Worm (Caenorhabditis elegans) whole organism, early embryonic: ENCODE measurements around the gene bed-2.

Source experiments
- B0310.2 ChIP-seq: sonication (generic microtip); optimal IDR thresholded peaks from 2 replicates; lab custom pipeline; 2016; ENCODE audit warnings: mild to moderate bottlenecking, missing genetic modification characterization, missing compliant biosample characterization
- F13C5.2 ChIP-seq: sonication (generic microtip); optimal IDR thresholded peaks from 2 replicates; lab custom pipeline; 2017; ENCODE audit warnings: mild to moderate bottlenecking, missing genetic modification characterization, inconsistent platforms, missing compliant biosample characterization
- aly-1 ChIP-seq: sonication (generic microtip); optimal IDR thresholded peaks from 2 replicates; lab custom pipeline; 2016; ENCODE audit warnings: missing genetic modification characterization, missing compliant biosample characterization
- ama-1 ChIP-seq: fragments of 150-350 bp; optimal IDR thresholded peaks from 2 replicates; lab custom pipeline; 2014
- ceh-13 ChIP-seq: fragments of 200-800 bp; sonication (Bioruptor generic); optimal IDR thresholded peaks from 2 replicates; lab custom pipeline; 2018; ENCODE audit warnings: mild to moderate bottlenecking, missing genetic modification characterization, missing compliant biosample characterization
- ceh-36 ChIP-seq: sonication (generic microtip); optimal IDR thresholded peaks from 2 replicates; lab custom pipeline; 2016; ENCODE audit warnings: missing genetic modification characterization, inconsistent platforms, missing compliant biosample characterization
- ets-7 ChIP-seq: sonication (generic microtip); optimal IDR thresholded peaks from 2 replicates; lab custom pipeline; 2016; ENCODE audit warnings: missing genotype, missing genetic modification characterization, missing compliant biosample characterization
- flt-1 ChIP-seq: fragments of 200-800 bp; sonication (Bioruptor generic); IDR thresholded peaks from 2 replicates; pipeline ENCODE4 v1.3.6; 2022; ENCODE audit warnings: missing genetic modification characterization, missing compliant biosample characterization
- hmbx-1 ChIP-seq: sonication (generic microtip); optimal IDR thresholded peaks from 2 replicates; lab custom pipeline; 2016; ENCODE audit warnings: mild to moderate bottlenecking, missing genetic modification characterization, missing compliant biosample characterization
- hmg-4 ChIP-seq: fragments of 200-800 bp; sonication (Bioruptor generic); optimal IDR thresholded peaks from 2 replicates; lab custom pipeline; 2018; ENCODE audit warnings: mild to moderate bottlenecking, missing genetic modification characterization, missing compliant biosample characterization
- hnd-1 ChIP-seq: sonication (generic microtip); optimal IDR thresholded peaks from 2 replicates; lab custom pipeline; 2016; ENCODE audit warnings: missing genetic modification characterization, missing compliant biosample characterization
- pes-1 ChIP-seq: fragments of 200-800 bp; sonication (Bioruptor generic); IDR thresholded peaks from 2 replicates; pipeline ENCODE4 v1.3.6; 2022; ENCODE audit warnings: missing genetic modification reagents, missing genetic modification characterization, missing compliant biosample characterization
- scrt-1 ChIP-seq: fragments of 200-800 bp; sonication (Bioruptor generic); IDR thresholded peaks from 2 replicates; pipeline ENCODE4 v1.3.6; 2022; ENCODE audit warnings: missing genetic modification characterization, missing compliant biosample characterization
- sea-1 ChIP-seq: fragments of 200-800 bp; sonication (Bioruptor generic); conservative IDR thresholded peaks from 2 replicates; pipeline ENCODE4 v1.3.6; 2022; ENCODE audit warnings: missing genetic modification characterization, missing compliant biosample characterization
- tbx-11 ChIP-seq: fragments of 200-800 bp; sonication (Bioruptor generic); IDR thresholded peaks from 2 replicates; pipeline ENCODE4 v1.3.6; 2022; ENCODE audit warnings: missing genetic modification characterization, missing compliant biosample characterization
- tbx-37 ChIP-seq: fragments of 200-800 bp; sonication (Bioruptor generic); conservative IDR thresholded peaks from 2 replicates; pipeline ENCODE4 v1.3.6; 2022; ENCODE audit warnings: missing genetic modification reagents, missing genetic modification characterization, missing compliant biosample characterization
- tra-4 ChIP-seq: sonication (generic microtip); optimal IDR thresholded peaks from 2 replicates; lab custom pipeline; 2017; ENCODE audit warnings: missing genetic modification characterization, missing compliant biosample characterization

Gene bed-2

DNA sequence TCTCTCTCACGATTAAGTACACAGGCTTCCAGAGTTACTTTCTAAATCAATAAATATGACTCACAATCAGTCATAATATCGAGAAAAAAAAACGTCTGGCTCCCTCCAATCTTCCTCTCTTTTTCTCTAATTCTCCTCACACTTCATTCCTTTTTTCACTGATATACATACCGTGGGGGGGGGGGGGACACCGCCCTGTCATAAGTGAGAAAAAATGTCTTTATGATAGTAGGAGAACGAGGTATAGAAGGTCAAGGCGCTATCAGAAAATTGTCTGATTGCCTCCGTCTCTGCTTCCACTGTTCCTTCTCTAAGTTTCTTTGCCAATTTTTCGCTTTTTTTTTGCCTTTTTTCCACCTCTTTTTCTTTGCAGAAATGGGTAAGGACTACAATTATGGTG is 25.9 kb upstream of the bed-2 start, which contains the start of gene Y66D12A.24:
Gene Y66D12A.24 (plus strand): TSS at position 370 of the 400 bp plus-strand sequence.
- TF ChIP-seq ceh-13 (GFP tag; lab: Kevin White, UChicago): no peak
- TF ChIP-seq aly-1 (tag; lab: Kevin White, UChicago): no peak
- TF ChIP-seq ama-1 (lab: Kevin White, UChicago): no peak
- TF ChIP-seq hmbx-1 (tag; lab: Kevin White, UChicago): no peak
- TF ChIP-seq hnd-1 (tag; lab: Kevin White, UChicago): no peak
- TF ChIP-seq ceh-36 (tag; lab: Kevin White, UChicago): no peak
- no peak for TF ChIP-seq F13C5.2 (tag; lab: Kevin White, UChicago)
- no peak for TF ChIP-seq hmg-4
- no peak for TF ChIP-seq tbx-11 (GFP tag; lab: Robert Waterston, UW)
- TF ChIP-seq pes-1 (GFP tag; lab: Robert Waterston, UW): no peak
- TF ChIP-seq B0310.2 (tag; lab: Kevin White, UChicago): no peak
- TF ChIP-seq sea-1 (GFP tag; lab: Robert Waterston, UW): no peak
- no peak for TF ChIP-seq scrt-1 (GFP tag; lab: Robert Waterston, UW)
- TF ChIP-seq tra-4 (tag; lab: Kevin White, UChicago): no peak

DNA sequence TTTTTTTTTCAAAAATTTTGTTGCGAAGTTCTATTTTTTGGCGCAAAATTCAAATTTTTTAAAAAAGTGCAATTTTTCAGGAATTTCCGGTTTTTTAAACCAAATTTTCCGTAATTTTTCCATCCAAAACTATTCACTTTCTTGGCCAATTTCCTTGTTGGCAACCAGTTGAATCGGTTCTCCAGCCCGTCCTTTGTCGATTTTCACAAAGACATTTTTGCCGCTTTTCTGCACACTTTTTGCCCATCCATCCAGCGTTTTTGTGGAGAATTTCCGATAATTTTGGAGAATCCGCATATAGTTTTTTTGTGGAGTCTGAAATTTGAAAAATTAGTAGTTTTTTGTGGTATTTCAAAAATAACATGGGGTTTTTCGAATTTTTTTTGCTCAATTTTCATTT is 21.9 kb upstream of the bed-2 start:
- TF ChIP-seq aly-1 (tag; lab: Kevin White, UChicago) (no peak), tbx-11 (GFP tag; lab: Robert Waterston, UW) (no peak), ceh-13 (GFP tag; lab: Kevin White, UChicago) (no peak), hmbx-1 (tag; lab: Kevin White, UChicago) (no peak), hnd-1 (tag; lab: Kevin White, UChicago) (no peak), ceh-36 (tag; lab: Kevin White, UChicago) (no peak), tra-4 (tag; lab: Kevin White, UChicago) (no peak), F13C5.2 (tag; lab: Kevin White, UChicago) (no peak), hmg-4 (no peak), pes-1 (GFP tag; lab: Robert Waterston, UW) (no peak), sea-1 (GFP tag; lab: Robert Waterston, UW) (no peak), ets-7 (no peak), ama-1 (lab: Kevin White, UChicago) (no peak), tbx-37 (GFP tag; lab: Robert Waterston, UW) (no peak)

DNA sequence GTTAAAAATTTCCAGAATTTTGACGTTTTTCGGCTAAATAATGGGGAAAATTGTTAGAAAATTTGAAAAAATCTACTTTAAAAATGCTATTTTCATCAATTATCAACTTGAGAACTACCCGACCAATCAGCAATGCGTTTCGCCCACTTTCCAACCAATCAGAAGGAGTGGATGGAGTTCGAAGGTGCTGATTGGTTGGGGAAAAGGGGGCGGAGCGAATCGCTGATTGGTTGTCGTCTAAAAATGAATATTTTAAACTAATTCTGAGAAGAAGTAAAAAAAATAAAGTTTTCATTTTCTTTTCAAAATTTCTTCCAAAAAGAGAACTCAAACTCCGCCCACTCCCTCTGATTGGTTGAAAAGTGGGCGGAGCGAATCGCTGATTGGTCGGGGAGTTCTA is 19.6 kb upstream of the bed-2 start:
- TF ChIP-seq ama-1 (lab: Kevin White, UChicago) (no peak), tbx-37 (GFP tag; lab: Robert Waterston, UW) (no peak), B0310.2 (tag; lab: Kevin White, UChicago) (no peak)

ce11 chrIII:11489601-11490000 is 19.0 kb upstream of the bed-2 start:
- TF ChIP-seq aly-1 (tag; lab: Kevin White, UChicago) (no peak), sea-1 (GFP tag; lab: Robert Waterston, UW) (no peak), scrt-1 (GFP tag; lab: Robert Waterston, UW) (no peak), tra-4 (tag; lab: Kevin White, UChicago) (no peak), pes-1 (GFP tag; lab: Robert Waterston, UW) (no peak), B0310.2 (tag; lab: Kevin White, UChicago) (no peak), ceh-13 (GFP tag; lab: Kevin White, UChicago) (no peak), ets-7 (no peak), flt-1 (GFP tag; lab: Robert Waterston, UW) (no peak), F13C5.2 (tag; lab: Kevin White, UChicago) (no peak), ceh-36 (tag; lab: Kevin White, UChicago) (no peak), hmg-4 (no peak), ama-1 (lab: Kevin White, UChicago) (no peak), tbx-37 (GFP tag; lab: Robert Waterston, UW) (no peak), tbx-11 (GFP tag; lab: Robert Waterston, UW) (no peak), hnd-1 (tag; lab: Kevin White, UChicago) (no peak)

- TF ChIP-seq tra-4 (tag; lab: Kevin White, UChicago): no peak
- no peak for TF ChIP-seq ama-1 (lab: Kevin White, UChicago)
- TF ChIP-seq sea-1 (GFP tag; lab: Robert Waterston, UW): no peak
- TF ChIP-seq ets-7: no peak
- TF ChIP-seq hmbx-1 (tag; lab: Kevin White, UChicago): no peak
- no peak for TF ChIP-seq tbx-11 (GFP tag; lab: Robert Waterston, UW)
- TF ChIP-seq ceh-36 (tag; lab: Kevin White, UChicago): no peak
- TF ChIP-seq scrt-1 (GFP tag; lab: Robert Waterston, UW): no peak
- TF ChIP-seq B0310.2 (tag; lab: Kevin White, UChicago): no peak
- TF ChIP-seq hnd-1 (tag; lab: Kevin White, UChicago): no peak
- no peak for TF ChIP-seq flt-1 (GFP tag; lab: Robert Waterston, UW)
- no peak for TF ChIP-seq hmg-4
- TF ChIP-seq pes-1 (GFP tag; lab: Robert Waterston, UW): no peak
- TF ChIP-seq F13C5.2 (tag; lab: Kevin White, UChicago): no peak
- TF ChIP-seq ceh-13 (GFP tag; lab: Kevin White, UChicago): no peak
- TF ChIP-seq tbx-37 (GFP tag; lab: Robert Waterston, UW): no peak
- TF ChIP-seq aly-1 (tag; lab: Kevin White, UChicago): no peak
Measured at ce11 chrIII:11488662-11489349, 18.2 kb upstream of the bed-2 start.

DNA sequence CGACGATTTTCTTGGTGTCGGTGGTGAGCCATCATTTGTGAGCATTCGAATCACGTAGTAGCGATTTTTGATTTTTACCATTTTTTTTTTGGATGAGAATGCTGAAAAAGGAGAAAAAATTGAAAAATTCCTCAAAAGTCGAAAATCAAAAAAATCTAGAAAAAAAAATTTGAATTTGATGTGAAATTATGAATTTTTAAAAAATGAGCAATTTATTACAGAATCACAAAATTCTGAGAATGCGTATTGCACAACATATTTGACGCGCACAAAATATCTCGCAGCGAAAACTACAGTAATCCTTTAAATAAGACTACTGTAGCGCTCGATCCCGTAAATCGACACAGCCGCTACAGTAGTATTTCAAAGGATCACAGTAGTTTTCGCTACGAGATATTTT is 16.6 kb upstream of the bed-2 start, which contains the start of gene popl-5:
Gene popl-5 (minus strand): TSS at position 101 of the 400 bp plus-strand sequence.
- TF ChIP-seq tbx-37 (GFP tag; lab: Robert Waterston, UW) (no peak), scrt-1 (GFP tag; lab: Robert Waterston, UW) (no peak), aly-1 (tag; lab: Kevin White, UChicago) (no peak), hmbx-1 (tag; lab: Kevin White, UChicago) (no peak), sea-1 (GFP tag; lab: Robert Waterston, UW) (no peak), ceh-36 (tag; lab: Kevin White, UChicago) (no peak), pes-1 (GFP tag; lab: Robert Waterston, UW) (no peak), flt-1 (GFP tag; lab: Robert Waterston, UW) (no peak), ets-7 (no peak), ceh-13 (GFP tag; lab: Kevin White, UChicago) (no peak)
